Worm (Caenorhabditis elegans) whole organism, late embryonic: ENCODE measurements around the gene C08G9.2.
"Not testable (repeated sequence)": the region's sequence is repeated elsewhere in the genome, so short reads cannot be mapped to it uniquely, and the experiment has no call there.

ENCODE experiments used
- K02D7.2 ChIP-seq: sonication (generic microtip); optimal IDR thresholded peaks from 2 replicates; lab custom pipeline; 2017; ENCODE audit warnings: mild to moderate bottlenecking, missing genetic modification characterization, missing compliant biosample characterization
- ahr-1 ChIP-seq: sonication (generic microtip); optimal IDR thresholded peaks from 2 replicates; lab custom pipeline; 2016; ENCODE audit warnings: missing genetic modification characterization, missing compliant biosample characterization
- ama-1 ChIP-seq: fragments of 150-350 bp; optimal IDR thresholded peaks from 2 replicates; lab custom pipeline; 2014
- ceh-14 ChIP-seq: sonication (generic microtip); optimal IDR thresholded peaks from 2 replicates; lab custom pipeline; 2016; ENCODE audit warnings: missing genotype, missing genetic modification characterization, missing compliant biosample characterization
- ceh-18 ChIP-seq: sonication (generic microtip); optimal IDR thresholded peaks from 2 replicates; lab custom pipeline; 2016; ENCODE audit warnings: missing genetic modification characterization, missing compliant biosample characterization
- ceh-19 ChIP-seq: fragments of 200-800 bp; sonication (Bioruptor generic); optimal IDR thresholded peaks from 2 replicates; lab custom pipeline; 2018; ENCODE audit warnings: mild to moderate bottlenecking, missing genetic modification characterization, missing compliant biosample characterization
- ceh-2 ChIP-seq: sonication (generic microtip); optimal IDR thresholded peaks from 2 replicates; lab custom pipeline; 2016; ENCODE audit warnings: missing genotype, missing genetic modification characterization, missing compliant biosample characterization
- ceh-34 ChIP-seq: sonication (generic microtip); optimal IDR thresholded peaks from 2 replicates; lab custom pipeline; 2016; ENCODE audit warnings: mild to moderate bottlenecking, missing genetic modification characterization, missing compliant biosample characterization
- ceh-48 ChIP-seq: sonication (generic microtip); optimal IDR thresholded peaks from 2 replicates; lab custom pipeline; 2016; ENCODE audit warnings: missing genetic modification characterization, inconsistent platforms, missing compliant biosample characterization
- ceh-6 ChIP-seq: fragments of 200-800 bp; sonication (Bioruptor generic); optimal IDR thresholded peaks from 2 replicates; lab custom pipeline; 2018; ENCODE audit warnings: mild to moderate bottlenecking, missing genetic modification characterization, missing compliant biosample characterization
- dmd-4 ChIP-seq: sonication (generic microtip); optimal IDR thresholded peaks from 2 replicates; lab custom pipeline; 2016; ENCODE audit warnings: borderline replicate concordance, missing genetic modification characterization, missing compliant biosample characterization
- elt-4 ChIP-seq: sonication (generic microtip); optimal IDR thresholded peaks from 2 replicates; lab custom pipeline; 2016; ENCODE audit warnings: missing genetic modification characterization, missing compliant biosample characterization
- ets-4 ChIP-seq: sonication (generic microtip); optimal IDR thresholded peaks from 2 replicates; lab custom pipeline; 2016; ENCODE audit warnings: missing genetic modification characterization, missing compliant biosample characterization
- fax-1 ChIP-seq: sonication (generic microtip); optimal IDR thresholded peaks from 2 replicates; lab custom pipeline; 2016; ENCODE audit warnings: missing genotype, missing genetic modification characterization, missing compliant biosample characterization
- fkh-10 ChIP-seq: fragments of 150-350 bp; optimal IDR thresholded peaks from 2 replicates; lab custom pipeline; 2014; ENCODE audit warnings: missing biosample characterization, missing genetic modification reagents, missing genetic modification characterization
- gmeb-2 ChIP-seq: sonication (generic microtip); optimal IDR thresholded peaks from 2 replicates; lab custom pipeline; 2016; ENCODE audit warnings: missing genetic modification characterization, inconsistent platforms, missing compliant biosample characterization
- hlh-15 ChIP-seq: sonication (generic microtip); optimal IDR thresholded peaks from 2 replicates; lab custom pipeline; 2016; ENCODE audit warnings: missing genetic modification characterization, missing compliant biosample characterization
- hlh-30 ChIP-seq: sonication (generic microtip); optimal IDR thresholded peaks from 2 replicates; lab custom pipeline; 2017; ENCODE audit warnings: antibody characterized with exemption, missing genetic modification characterization, missing compliant biosample characterization; ENCODE audit not compliant: insufficient read depth
- hlh-6 ChIP-seq: sonication (generic microtip); optimal IDR thresholded peaks from 2 replicates; lab custom pipeline; 2016; ENCODE audit warnings: missing genotype, missing genetic modification characterization, missing compliant biosample characterization
- hlh-8 ChIP-seq: sonication (generic microtip); optimal IDR thresholded peaks from 2 replicates; lab custom pipeline; 2016; ENCODE audit warnings: missing genotype, missing genetic modification characterization, missing compliant biosample characterization
- lim-6 ChIP-seq: sonication (generic microtip); optimal IDR thresholded peaks from 2 replicates; lab custom pipeline; 2016; ENCODE audit warnings: missing genetic modification characterization, missing compliant biosample characterization
- madf-2 ChIP-seq: sonication (generic microtip); optimal IDR thresholded peaks from 2 replicates; lab custom pipeline; 2017; ENCODE audit warnings: missing genetic modification characterization, missing compliant biosample characterization
- mec-3 ChIP-seq: sonication (generic microtip); optimal IDR thresholded peaks from 2 replicates; lab custom pipeline; 2016; ENCODE audit warnings: borderline replicate concordance, missing genetic modification characterization, missing compliant biosample characterization
- nfya-1 ChIP-seq: sonication (generic microtip); optimal IDR thresholded peaks from 2 replicates; lab custom pipeline; 2017; ENCODE audit warnings: missing genetic modification characterization, mild to moderate bottlenecking, missing compliant biosample characterization, antibody characterized with exemption, moderate library complexity
- nhr-11 ChIP-seq: fragments of 150-350 bp; optimal IDR thresholded peaks from 2 replicates; lab custom pipeline; 2014; ENCODE audit warnings: missing biosample characterization, missing genetic modification characterization
- pag-3 ChIP-seq: sonication (generic microtip); optimal IDR thresholded peaks from 2 replicates; lab custom pipeline; 2016; ENCODE audit warnings: missing compliant biosample characterization, missing genetic modification characterization, borderline replicate concordance
- pax-1 ChIP-seq: fragments of 150-350 bp; optimal IDR thresholded peaks from 2 replicates; lab custom pipeline; 2014; ENCODE audit warnings: missing biosample characterization, missing genetic modification characterization
- pha-2 ChIP-seq: sonication (generic microtip); optimal IDR thresholded peaks from 2 replicates; lab custom pipeline; 2017; ENCODE audit warnings: mild to moderate bottlenecking, missing genetic modification characterization, missing compliant biosample characterization
- pqm-1 ChIP-seq: sonication (generic microtip); optimal IDR thresholded peaks from 2 replicates; lab custom pipeline; 2016; ENCODE audit warnings: missing genetic modification characterization, missing compliant biosample characterization
- ref-2 ChIP-seq: sonication (generic microtip); optimal IDR thresholded peaks from 2 replicates; lab custom pipeline; 2016; ENCODE audit warnings: missing genetic modification characterization, missing compliant biosample characterization
- sdc-2 ChIP-seq: sonication (generic microtip); optimal IDR thresholded peaks from 2 replicates; lab custom pipeline; 2016; ENCODE audit warnings: missing genotype, missing genetic modification characterization, missing compliant biosample characterization
- sox-2 ChIP-seq: fragments of 200-800 bp; sonication (Bioruptor generic); IDR thresholded peaks from 2 replicates; pipeline ENCODE4 v1.3.6; 2022; ENCODE audit warnings: missing genetic modification reagents, missing genetic modification characterization, missing compliant biosample characterization
- sox-4 ChIP-seq: sonication (generic microtip); optimal IDR thresholded peaks from 2 replicates; lab custom pipeline; 2017; ENCODE audit warnings: mild to moderate bottlenecking, missing genetic modification characterization, inconsistent platforms, missing compliant biosample characterization
- syd-9 ChIP-seq: sonication (generic microtip); optimal IDR thresholded peaks from 2 replicates; lab custom pipeline; 2016; ENCODE audit warnings: mild to moderate bottlenecking, missing genetic modification characterization, moderate library complexity, missing compliant biosample characterization
- tbx-2 ChIP-seq: sonication (generic microtip); optimal IDR thresholded peaks from 2 replicates; lab custom pipeline; 2016; ENCODE audit warnings: missing genetic modification characterization, missing compliant biosample characterization
- ttx-3 ChIP-seq: sonication (generic microtip); optimal IDR thresholded peaks from 2 replicates; lab custom pipeline; 2016; ENCODE audit warnings: missing genetic modification reagents, missing genetic modification characterization, missing compliant biosample characterization
- unc-42 ChIP-seq: sonication (generic microtip); optimal IDR thresholded peaks from 2 replicates; lab custom pipeline; 2016; ENCODE audit warnings: missing genotype, missing genetic modification characterization, missing compliant biosample characterization
- zip-5 ChIP-seq: sonication (generic microtip); optimal IDR thresholded peaks from 2 replicates; lab custom pipeline; 2016; ENCODE audit warnings: missing genetic modification characterization, missing compliant biosample characterization
- ztf-16 ChIP-seq: sonication (generic microtip); optimal IDR thresholded peaks from 2 replicates; lab custom pipeline; 2017; ENCODE audit warnings: missing genetic modification characterization, missing compliant biosample characterization

Gene C08G9.2

DNA sequence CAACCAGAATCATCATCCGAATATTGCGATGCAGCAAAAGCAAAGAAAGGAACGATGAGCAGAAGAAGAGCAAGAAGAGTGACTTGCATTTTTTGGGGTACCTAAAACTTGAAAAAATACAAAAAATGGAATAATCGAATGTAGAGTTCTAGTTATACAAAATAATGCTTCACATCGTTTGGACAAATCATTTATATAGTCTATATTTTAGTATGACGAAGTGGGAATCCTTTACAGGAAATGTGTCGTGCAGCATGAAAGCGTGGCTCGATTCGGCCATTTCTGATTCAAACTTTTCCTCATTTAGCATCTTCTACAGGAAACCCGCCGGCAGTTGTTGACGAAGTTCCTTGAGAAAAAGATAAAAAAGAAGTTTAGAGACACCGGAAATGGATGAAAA lies 29.8 kb downstream of the C08G9.2 start, which contains the start of gene nlp-20:
TSS of gene nlp-20 (minus strand) at position 101 of the 400 bp plus-strand sequence.
- TF ChIP-seq ceh-2 (tag; lab: Kevin White, UChicago) = no peak
- TF ChIP-seq ama-1 (lab: Kevin White, UChicago) = no peak
- TF ChIP-seq hlh-30 (tag; lab: Kevin White, UChicago) = no peak
- no peak for TF ChIP-seq ttx-3 (tag; lab: Kevin White, UChicago)
- TF ChIP-seq hlh-15 (tag; lab: Kevin White, UChicago) = no peak
- TF ChIP-seq pqm-1 (tag; lab: Kevin White, UChicago) = no peak
- TF ChIP-seq sdc-2 (tag; lab: Kevin White, UChicago) = no peak
- TF ChIP-seq ceh-19 = no peak
- TF ChIP-seq lim-6 (tag; lab: Kevin White, UChicago) = no peak
- no peak for TF ChIP-seq ceh-34 (tag; lab: Kevin White, UChicago)
- no peak for TF ChIP-seq ceh-14 (tag; lab: Kevin White, UChicago)
- no peak for TF ChIP-seq ceh-18 (tag; lab: Kevin White, UChicago)
- TF ChIP-seq fax-1 (tag; lab: Kevin White, UChicago) = no peak
- TF ChIP-seq K02D7.2 = no peak

DNA sequence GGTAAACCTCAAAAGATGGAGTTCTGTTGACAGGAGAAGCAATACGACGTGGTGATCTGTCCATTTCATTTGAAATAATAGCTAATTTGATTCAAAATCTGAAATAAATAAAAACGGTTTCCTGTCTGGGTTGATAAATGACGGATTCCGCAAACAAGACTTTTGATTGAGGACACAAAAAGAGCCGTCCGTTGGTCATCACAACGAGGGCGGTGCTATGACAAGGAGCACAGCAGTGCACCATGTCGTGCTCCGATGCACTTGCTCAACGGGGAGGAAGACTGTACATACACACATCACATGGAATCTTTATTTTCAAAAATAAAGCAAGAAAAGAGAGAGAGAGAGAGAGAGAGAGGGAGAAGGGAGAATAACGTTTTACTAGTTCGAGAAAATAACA lies 31.0 kb downstream of the C08G9.2 start, which contains the start of gene nep-16:
TSS of gene nep-16 (minus strand) at position 101 of the 400 bp plus-strand sequence.
- TF ChIP-seq ama-1 (lab: Kevin White, UChicago) (no peak), hlh-6 (tag; lab: Kevin White, UChicago) (no peak), hlh-8 (tag; lab: Kevin White, UChicago) (no peak), madf-2 (tag; lab: Kevin White, UChicago) (no peak), ztf-16 (tag; lab: Kevin White, UChicago) (no peak), dmd-4 (no peak), lim-6 (tag; lab: Kevin White, UChicago) (no peak), syd-9 (tag; lab: Kevin White, UChicago) (no peak), ttx-3 (tag; lab: Kevin White, UChicago) (no peak), ceh-18 (tag; lab: Kevin White, UChicago) (no peak), ahr-1 (tag; lab: Kevin White, UChicago) (no peak), ceh-6 (GFP tag; lab: Kevin White, UChicago) (no peak), tbx-2 (tag; lab: Kevin White, UChicago) (no peak), ceh-14 (tag; lab: Kevin White, UChicago) (no peak), mec-3 (tag; lab: Kevin White, UChicago) (no peak)

DNA sequence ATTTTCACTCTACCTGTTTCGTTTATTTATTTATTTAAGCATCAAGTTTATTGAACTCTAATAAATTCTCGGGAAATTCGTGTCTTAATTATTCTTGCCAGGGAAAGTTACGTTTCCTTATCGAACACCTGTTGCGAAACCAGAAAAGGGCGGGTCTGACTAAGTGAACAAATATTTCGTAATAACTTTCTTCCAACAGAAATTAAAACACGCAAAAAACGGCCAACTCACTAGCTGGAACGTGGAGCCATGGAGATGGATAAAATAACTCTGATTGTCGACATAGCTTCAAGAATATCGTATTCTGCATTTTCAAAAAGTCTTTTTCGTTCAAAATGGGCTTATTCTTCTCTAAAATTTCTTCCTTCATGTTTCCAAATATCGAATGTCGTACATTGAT lies 38.2 kb downstream of the C08G9.2 start, which contains the start of gene warf-1:
TSS of gene warf-1 (plus strand) at position 209 of the 400 bp plus-strand sequence.
- not testable (repeated sequence) for TF ChIP-seq pag-3 (tag; lab: Kevin White, UChicago); sox-4; ets-4 (tag; lab: Kevin White, UChicago)

DNA sequence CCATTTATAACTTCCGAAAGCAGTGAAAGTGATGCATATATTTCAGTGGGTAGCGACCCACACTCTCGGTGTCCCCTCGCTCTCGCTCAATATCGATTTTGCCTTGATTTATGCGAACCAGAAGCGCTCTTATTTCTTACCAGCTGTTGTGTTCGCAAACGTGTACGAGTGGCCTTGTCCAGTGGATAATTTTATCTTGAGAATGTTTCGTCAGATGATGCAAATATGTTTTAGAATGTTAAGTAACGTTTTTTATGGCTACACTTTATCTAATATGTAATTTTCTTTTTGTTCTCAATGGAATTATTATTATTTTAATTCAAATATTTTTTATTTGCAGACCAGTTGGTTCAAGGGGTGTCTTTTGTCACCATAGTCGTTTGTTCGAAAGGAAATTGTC lies 39.8 kb downstream of the C08G9.2 start, which contains the start of gene plp-1:
TSS of gene plp-1 (plus strand) at position 341 of the 400 bp plus-strand sequence.
- TF ChIP-seq ama-1 (lab: Kevin White, UChicago) (no peak), ceh-48 (peak; percentile 52)

DNA sequence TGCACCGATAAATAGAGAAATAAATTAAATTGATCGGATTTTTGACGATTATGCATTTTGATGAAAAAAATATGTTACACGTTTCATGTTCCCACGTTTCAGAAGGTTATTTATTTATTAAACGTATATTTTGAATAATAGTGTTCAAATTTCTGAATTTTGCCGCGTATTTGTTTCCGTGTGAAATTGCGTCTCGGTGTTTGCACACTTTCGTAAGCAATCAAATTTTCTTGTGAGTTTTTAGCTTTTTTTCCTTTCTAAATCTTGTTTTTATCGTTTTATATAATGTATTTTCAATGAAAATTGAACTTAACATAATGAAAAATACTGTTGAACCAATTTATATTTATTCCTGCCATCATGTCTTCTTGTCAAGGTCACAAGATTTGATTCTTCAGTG lies 40.2 kb downstream of the C08G9.2 start, which contains the start of gene F45E4.6:
TSS of gene F45E4.6 (minus strand) at position 14 of the 400 bp plus-strand sequence.
- TF ChIP-seq unc-42 (tag; lab: Kevin White, UChicago) = peak; percentile 60
- no peak for TF ChIP-seq ceh-48

DNA sequence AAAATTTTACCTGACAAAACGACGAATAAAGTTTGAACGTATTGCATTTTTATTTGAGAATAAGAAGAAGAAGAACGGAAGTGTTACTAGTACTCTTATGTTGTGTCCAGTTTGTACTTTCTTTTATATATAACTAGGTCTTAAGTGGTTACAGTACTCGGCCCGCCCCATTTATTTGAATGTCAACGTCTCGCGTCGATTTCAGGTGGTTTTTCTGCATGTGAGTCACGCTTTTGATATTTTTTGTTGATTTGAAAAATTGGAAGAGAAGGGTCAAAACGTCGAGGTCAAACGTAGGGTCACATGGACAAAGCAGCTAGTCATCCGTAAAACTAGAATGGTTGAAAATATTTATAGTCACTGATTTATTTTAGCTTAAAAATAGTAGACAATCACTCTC lies 43.8 kb downstream of the C08G9.2 start, which contains the start of gene F45E4.5:
TSS of gene F45E4.5 (minus strand) at position 101 of the 400 bp plus-strand sequence.
- TF ChIP-seq fax-1 (tag; lab: Kevin White, UChicago) = no peak
- TF ChIP-seq gmeb-2 (tag; lab: Kevin White, UChicago) = no peak
- TF ChIP-seq nfya-1 (tag; lab: Kevin White, UChicago) = no peak
- no peak for TF ChIP-seq fkh-10 (GFP tag; lab: Kevin White, UChicago)
- TF ChIP-seq pha-2 (tag; lab: Kevin White, UChicago) = no peak
- no peak for TF ChIP-seq ama-1 (lab: Kevin White, UChicago)
- no peak for TF ChIP-seq ets-4 (tag; lab: Kevin White, UChicago)
- no peak for TF ChIP-seq lim-6 (tag; lab: Kevin White, UChicago)
- no peak for TF ChIP-seq elt-4 (tag; lab: Kevin White, UChicago)
- TF ChIP-seq sox-2 (GFP tag; lab: Robert Waterston, UW) = no peak
- TF ChIP-seq zip-5 (tag; lab: Kevin White, UChicago) = no peak
- no peak for TF ChIP-seq pax-1 (tag; lab: Kevin White, UChicago)
- TF ChIP-seq ztf-16 (tag; lab: Kevin White, UChicago) = no peak
- no peak for TF ChIP-seq dmd-4
- no peak for TF ChIP-seq ref-2 (tag; lab: Kevin White, UChicago)
- TF ChIP-seq pqm-1 (tag; lab: Kevin White, UChicago) = no peak
- no peak for TF ChIP-seq hlh-30 (tag; lab: Kevin White, UChicago)
- TF ChIP-seq nhr-11 (tag; lab: Kevin White, UChicago) = no peak
- TF ChIP-seq ceh-14 (tag; lab: Kevin White, UChicago) = no peak
- TF ChIP-seq, all 69 proteins: peak for 0
